Worm (Caenorhabditis elegans) whole organism, L4 larva: ENCODE data around the gene pyk-2.

Experiments
- D1046.2 ChIP-seq: fragments of 200-800 bp; sonication (Bioruptor generic); IDR thresholded peaks from 2 replicates; pipeline ENCODE4 v1.3.6; 2022; ENCODE audit warnings: missing genetic modification characterization, missing compliant biosample characterization
- F10B5.3 ChIP-seq: sonication (generic microtip); optimal IDR thresholded peaks from 2 replicates; lab custom pipeline; 2016; ENCODE audit warnings: mild to moderate bottlenecking, missing genetic modification characterization, missing compliant biosample characterization
- F37D6.2 ChIP-seq: sonication (generic microtip); optimal IDR thresholded peaks from 2 replicates; lab custom pipeline; 2016; ENCODE audit warnings: mild to moderate bottlenecking, missing genetic modification characterization, missing compliant biosample characterization
- R02D3.7 ChIP-seq: fragments of 150-350 bp; sonication (generic microtip); optimal IDR thresholded peaks from 3 replicates; lab custom pipeline; 2014; ENCODE audit warnings: missing biosample characterization, missing genetic modification characterization
- T26A8.4 ChIP-seq: fragments of 200-800 bp; sonication (Bioruptor generic); IDR thresholded peaks from 2 replicates; pipeline ENCODE4 v1.3.6; 2022; ENCODE audit warnings: missing genetic modification characterization, missing compliant biosample characterization
- Y75B8A.6 ChIP-seq: fragments of 200-800 bp; sonication (Bioruptor generic); IDR thresholded peaks from 2 replicates; pipeline ENCODE4 v1.3.6; 2022; ENCODE audit warnings: missing genetic modification reagents, missing genetic modification characterization, missing compliant biosample characterization
- attf-4 ChIP-seq: sonication (generic microtip); optimal IDR thresholded peaks from 3 replicates; lab custom pipeline; 2017; ENCODE audit warnings: missing biosample characterization, missing genetic modification characterization
- ceh-32 ChIP-seq: sonication (generic microtip); optimal IDR thresholded peaks from 2 replicates; lab custom pipeline; 2016; ENCODE audit warnings: mild to moderate bottlenecking, missing genetic modification characterization, missing compliant biosample characterization; ENCODE audit not compliant: poor library complexity
- ceh-82 ChIP-seq: sonication (generic microtip); optimal IDR thresholded peaks from 2 replicates; lab custom pipeline; 2017; ENCODE audit warnings: missing biosample characterization, missing genetic modification characterization
- daf-16 ChIP-seq, 3 experiments: sonication (generic microtip); optimal IDR thresholded peaks; 2 replicates each; lab custom pipeline; 2016 to 2017; ENCODE audit warnings: missing genetic modification characterization in 3 of 3, missing genetic modification reagents in 3 of 3, mild to moderate bottlenecking in 2 of 3, missing compliant biosample characterization in 2 of 3, missing biosample characterization in 1 of 3, moderate library complexity in 1 of 3
- daf-19 ChIP-seq: fragments of 200-800 bp; sonication (Bioruptor generic); conservative IDR thresholded peaks from 2 replicates; pipeline ENCODE4 v1.3.6; 2022; ENCODE audit warnings: missing genetic modification characterization, missing compliant biosample characterization
- daf-8 ChIP-seq: fragments of 200-800 bp; sonication (Bioruptor generic); IDR thresholded peaks from 2 replicates; pipeline ENCODE4 v1.3.6; 2022; ENCODE audit warnings: missing genetic modification characterization, missing compliant biosample characterization
- dmd-6 ChIP-seq: fragments of 200-800 bp; sonication (Bioruptor generic); IDR thresholded peaks from 2 replicates; pipeline ENCODE4 v1.3.6; 2022; ENCODE audit warnings: missing genetic modification reagents, missing genetic modification characterization, missing compliant biosample characterization
- dmd-8 ChIP-seq: fragments of 200-800 bp; sonication (Bioruptor generic); IDR thresholded peaks from 2 replicates; pipeline ENCODE4 v1.3.6; 2022; ENCODE audit warnings: missing genetic modification characterization, missing compliant biosample characterization
- dmd-9 ChIP-seq: fragments of 200-800 bp; sonication (Bioruptor generic); IDR thresholded peaks from 2 replicates; pipeline ENCODE4 v1.3.6; 2022; ENCODE audit warnings: missing genetic modification reagents, missing genetic modification characterization, missing compliant biosample characterization
- duxl-1 ChIP-seq: sonication (generic microtip); optimal IDR thresholded peaks from 2 replicates; lab custom pipeline; 2016; ENCODE audit warnings: mild to moderate bottlenecking, missing genetic modification characterization, moderate library complexity, missing compliant biosample characterization; ENCODE audit not compliant: poor library complexity
- dve-1 ChIP-seq: sonication (generic microtip); optimal IDR thresholded peaks from 2 replicates; lab custom pipeline; 2017; ENCODE audit warnings: antibody characterized with exemption, mild to moderate bottlenecking, missing genetic modification characterization, missing compliant biosample characterization; ENCODE audit not compliant: insufficient read depth
- egl-27 ChIP-seq: sonication (generic microtip); optimal IDR thresholded peaks from 3 replicates; lab custom pipeline; 2017; ENCODE audit warnings: missing biosample characterization, missing genetic modification reagents, missing genetic modification characterization
- fos-1 ChIP-seq: fragments of 150-350 bp; optimal IDR thresholded peaks from 2 replicates; lab custom pipeline; 2014; ENCODE audit warnings: missing biosample characterization, missing genetic modification characterization
- hif-1 ChIP-seq, 2 experiments: sonication (generic microtip); optimal IDR thresholded peaks; 2 replicates each; lab custom pipeline; 2016 to 2017; ENCODE audit warnings: missing compliant biosample characterization in 2 of 2, missing genetic modification characterization in 2 of 2, missing genetic modification reagents in 2 of 2, missing genotype in 2 of 2, mild to moderate bottlenecking in 1 of 2
- hlh-30 ChIP-seq: sonication (generic microtip); optimal IDR thresholded peaks from 2 replicates; lab custom pipeline; 2017; ENCODE audit warnings: antibody characterized with exemption, mild to moderate bottlenecking, missing genetic modification characterization, missing compliant biosample characterization; ENCODE audit not compliant: insufficient read depth
- lin-29 ChIP-seq: fragments of 200-800 bp; sonication (Bioruptor generic); IDR thresholded peaks from 2 replicates; pipeline ENCODE4 v1.3.6; 2022; ENCODE audit warnings: missing genetic modification reagents, missing genetic modification characterization, missing compliant biosample characterization
- lin-39 ChIP-seq: fragments of 150-350 bp; optimal IDR thresholded peaks from 2 replicates; lab custom pipeline; 2014; ENCODE audit warnings: missing biosample characterization, missing genetic modification reagents, missing genetic modification characterization
- lir-3 ChIP-seq: sonication (generic microtip); optimal IDR thresholded peaks from 2 replicates; lab custom pipeline; 2016; ENCODE audit warnings: mild to moderate bottlenecking, missing genetic modification characterization, missing compliant biosample characterization
- lsy-2 ChIP-seq, 2 experiments: fragments of 150-350 bp in 1 of 2; sonication (generic microtip) in 1 of 2; optimal IDR thresholded peaks; 2 replicates each; lab custom pipeline; 2014 to 2017; ENCODE audit warnings: missing biosample characterization in 2 of 2, missing genetic modification characterization in 2 of 2
- madf-5 ChIP-seq, 2 experiments: fragments of 200-800 bp; sonication (Bioruptor generic); IDR thresholded peaks; 2 replicates each; pipeline ENCODE4 v1.3.6; 2022; ENCODE audit warnings: missing compliant biosample characterization in 2 of 2, missing genetic modification characterization in 2 of 2
- madf-9 ChIP-seq: fragments of 200-800 bp; sonication (Bioruptor generic); conservative IDR thresholded peaks from 2 replicates; pipeline ENCODE4 v1.3.6; 2022; ENCODE audit warnings: missing genetic modification reagents, missing genetic modification characterization, missing compliant biosample characterization
- mdt-29 ChIP-seq: fragments of 200-800 bp; sonication (Bioruptor generic); IDR thresholded peaks from 2 replicates; pipeline ENCODE4 v1.3.6; 2022; ENCODE audit warnings: missing genetic modification reagents, missing genetic modification characterization, missing compliant biosample characterization
- mep-1 ChIP-seq: fragments of 150-350 bp; sonication (generic microtip); optimal IDR thresholded peaks from 3 replicates; lab custom pipeline; 2014; ENCODE audit warnings: missing biosample characterization, missing genetic modification characterization
- mes-2 ChIP-seq: sonication (generic microtip); optimal IDR thresholded peaks from 2 replicates; lab custom pipeline; 2016; ENCODE audit warnings: missing genotype, mild to moderate bottlenecking, missing genetic modification characterization, missing compliant biosample characterization; ENCODE audit not compliant: poor library complexity, severe bottlenecking
- nhr-102 ChIP-seq: sonication (generic microtip); optimal IDR thresholded peaks from 2 replicates; lab custom pipeline; 2016; ENCODE audit warnings: mild to moderate bottlenecking, missing genetic modification characterization, moderate library complexity, missing compliant biosample characterization
- nhr-11 ChIP-seq: fragments of 150-350 bp; optimal IDR thresholded peaks from 2 replicates; lab custom pipeline; 2014; ENCODE audit warnings: missing biosample characterization, missing genetic modification characterization
- nhr-25 ChIP-seq: sonication (generic microtip); optimal IDR thresholded peaks from 2 replicates; lab custom pipeline; 2017; ENCODE audit warnings: missing genetic modification characterization, mild to moderate bottlenecking, missing compliant biosample characterization, antibody characterized with exemption, moderate library complexity, borderline replicate concordance; ENCODE audit not compliant: insufficient read depth
- nhr-28 ChIP-seq: fragments of 150-350 bp; optimal IDR thresholded peaks from 2 replicates; lab custom pipeline; 2014; ENCODE audit warnings: missing biosample characterization, missing genetic modification characterization
- nhr-41 ChIP-seq: fragments of 200-800 bp; sonication (Bioruptor generic); IDR thresholded peaks from 2 replicates; pipeline ENCODE4 v1.3.6; 2022; ENCODE audit warnings: missing genetic modification reagents, missing genetic modification characterization, missing compliant biosample characterization
- nhr-48 ChIP-seq: sonication (generic microtip); optimal IDR thresholded peaks from 2 replicates; lab custom pipeline; 2016; ENCODE audit warnings: mild to moderate bottlenecking, missing genetic modification characterization, missing compliant biosample characterization
- nhr-77 ChIP-seq: fragments of 150-350 bp; optimal IDR thresholded peaks from 2 replicates; lab custom pipeline; 2014; ENCODE audit warnings: missing biosample characterization, missing genetic modification characterization
- pha-4 ChIP-seq, 2 experiments: fragments of 150-350 bp in 1 of 2; fragments of 200-800 bp in 1 of 2; sonication (Bioruptor generic) in 1 of 2; IDR thresholded peaks in 1 of 2; optimal IDR thresholded peaks in 1 of 2; 2 replicates each; pipeline versions ENCODE4 v1.3.6 to Lab custom; 2014 to 2022; ENCODE audit warnings: missing genetic modification characterization in 2 of 2, missing genetic modification reagents in 2 of 2, missing biosample characterization in 1 of 2, missing compliant biosample characterization in 1 of 2
- php-3 ChIP-seq: fragments of 200-800 bp; sonication (Bioruptor generic); IDR thresholded peaks from 2 replicates; pipeline ENCODE4 v1.3.6; 2022; ENCODE audit warnings: missing genetic modification reagents, missing genetic modification characterization, missing compliant biosample characterization
- saeg-2 ChIP-seq: fragments of 200-800 bp; sonication (Bioruptor generic); IDR thresholded peaks from 2 replicates; pipeline ENCODE4 v1.3.6; 2022; ENCODE audit warnings: missing genetic modification reagents, missing genetic modification characterization, missing compliant biosample characterization
- sdz-12 ChIP-seq: fragments of 200-800 bp; sonication (Bioruptor generic); optimal IDR thresholded peaks from 2 replicates; lab custom pipeline; 2018; ENCODE audit warnings: mild to moderate bottlenecking, missing genetic modification characterization, missing compliant biosample characterization
- skn-1 ChIP-seq: fragments of 150-350 bp; optimal IDR thresholded peaks from 2 replicates; lab custom pipeline; 2014; ENCODE audit warnings: missing biosample characterization, missing genetic modification characterization
- snpc-1.2 ChIP-seq: fragments of 200-800 bp; sonication (Bioruptor generic); IDR thresholded peaks from 2 replicates; pipeline ENCODE4 v1.3.6; 2022; ENCODE audit warnings: missing genetic modification reagents, missing genetic modification characterization, missing compliant biosample characterization
- spr-1 ChIP-seq: sonication (generic microtip); optimal IDR thresholded peaks from 2 replicates; lab custom pipeline; 2016; ENCODE audit warnings: mild to moderate bottlenecking, missing genetic modification characterization, missing compliant biosample characterization
- vab-7 ChIP-seq: fragments of 200-800 bp; sonication (Bioruptor generic); IDR thresholded peaks from 2 replicates; pipeline ENCODE4 v1.3.6; 2022; ENCODE audit warnings: missing genetic modification reagents, missing genetic modification characterization, missing compliant biosample characterization
- zag-1 ChIP-seq: fragments of 150-350 bp; optimal IDR thresholded peaks from 2 replicates; lab custom pipeline; 2014; ENCODE audit warnings: missing biosample characterization, missing genetic modification characterization
- zfp-3 ChIP-seq: fragments of 200-800 bp; sonication (Bioruptor generic); conservative IDR thresholded peaks from 2 replicates; pipeline ENCODE4 v1.3.6; 2022; ENCODE audit warnings: missing genetic modification reagents, missing genetic modification characterization, missing compliant biosample characterization
- zip-11 ChIP-seq: fragments of 200-800 bp; sonication (Bioruptor generic); IDR thresholded peaks from 2 replicates; pipeline ENCODE4 v1.3.6; 2022; ENCODE audit warnings: missing genetic modification characterization, missing compliant biosample characterization
- ztf-11 ChIP-seq: fragments of 150-350 bp; optimal IDR thresholded peaks from 2 replicates; lab custom pipeline; 2014; ENCODE audit warnings: missing biosample characterization, missing genetic modification characterization

The pyk-2 gene

ce11 chrIV:10936906-10937540 lies 27.3 kb downstream of the pyk-2 start, which contains the start of gene fic-1:
fic-1 (plus strand) TSS chrIV:10937454.
- TF ChIP-seq spr-1: no peak
- TF ChIP-seq nhr-11: peak; percentile 57
- TF ChIP-seq php-3 (GFP tag; lab: Robert Waterston, UW): no peak
- no peak for TF ChIP-seq pha-4 (GFP tag; IDR thresholded peaks at IDR 0.05; lab: Robert Waterston, UW)
- peak; percentile 88 for TF ChIP-seq pha-4 (tag; optimal IDR thresholded peaks at IDR 0.05; lab: Kevin White, UChicago)
- no peak for TF ChIP-seq snpc-1.2 (GFP tag; lab: Robert Waterston, UW)
- no peak for TF ChIP-seq nhr-102 (tag; lab: Kevin White, UChicago)
- no peak for TF ChIP-seq madf-9 (GFP tag; lab: Robert Waterston, UW)
- TF ChIP-seq ceh-32 (tag; lab: Kevin White, UChicago): no peak
- peak; percentile 41 for TF ChIP-seq mes-2
- no peak for TF ChIP-seq mdt-29 (GFP tag; lab: Robert Waterston, UW)
- TF ChIP-seq R02D3.7 (tag; lab: Kevin White, UChicago): no peak
- TF ChIP-seq daf-19 (GFP tag; lab: Robert Waterston, UW): no peak
- TF ChIP-seq D1046.2: no peak
- TF ChIP-seq fos-1 (tag; lab: Kevin White, UChicago): no peak
- TF ChIP-seq attf-4 (tag; lab: Kevin White, UChicago): no peak
- no peak for TF ChIP-seq T26A8.4 (GFP tag; lab: Robert Waterston, UW)
- no peak for TF ChIP-seq egl-27 (tag; lab: Kevin White, UChicago)
- no peak for TF ChIP-seq nhr-48 (tag; lab: Kevin White, UChicago)
- no peak for TF ChIP-seq daf-8 (GFP tag; lab: Robert Waterston, UW)
- no peak for TF ChIP-seq dmd-8 (GFP tag; lab: Robert Waterston, UW)
- peak; percentile 58 for TF ChIP-seq dmd-6 (GFP tag; lab: Robert Waterston, UW)
- no peak for TF ChIP-seq nhr-41 (GFP tag; lab: Robert Waterston, UW)
- TF ChIP-seq dve-1 (tag; lab: Kevin White, UChicago): peak; percentile 58
- TF ChIP-seq lsy-2 (tag; optimal IDR thresholded peaks at IDR 0.05; lab: Kevin White, UChicago): peak; percentile 32 to 77
- TF ChIP-seq F37D6.2: peak; percentile 28
- TF ChIP-seq skn-1: no peak
- no peak for TF ChIP-seq lin-29 (GFP tag; lab: Robert Waterston, UW)
- TF ChIP-seq nhr-28: peak; percentile 14
- no peak for TF ChIP-seq lir-3 (tag; lab: Kevin White, UChicago)
- no peak for TF ChIP-seq zag-1 (tag; lab: Kevin White, UChicago)
- TF ChIP-seq duxl-1 (tag; lab: Kevin White, UChicago): no peak
- peak; percentile 68 for TF ChIP-seq mep-1 (tag; lab: Kevin White, UChicago)
- TF ChIP-seq madf-5 (GFP tag; IDR thresholded peaks at IDR 0.05; lab: Robert Waterston, UW): no peak
- no peak for TF ChIP-seq nhr-25 (tag; lab: Kevin White, UChicago)
- no peak for TF ChIP-seq lin-39 (tag; lab: Kevin White, UChicago)
- TF ChIP-seq ztf-11 (tag; lab: Kevin White, UChicago): no peak
- TF ChIP-seq ceh-82 (tag; lab: Kevin White, UChicago): no peak
- TF ChIP-seq sdz-12: no peak
- TF ChIP-seq Y75B8A.6 (GFP tag; lab: Robert Waterston, UW): no peak
- TF ChIP-seq hif-1 (tag; optimal IDR thresholded peaks at IDR 0.05; lab: Kevin White, UChicago): peak in 1 of 2 experiments; percentile 26
- TF ChIP-seq nhr-77 (tag; lab: Kevin White, UChicago): no peak
- TF ChIP-seq zip-11: no peak
- peak; percentile 93 for TF ChIP-seq hlh-30
- peak in 1 of 2 experiments; percentile 26 for TF ChIP-seq daf-16 (GFP tag; optimal IDR thresholded peaks at IDR 0.05; lab: Kevin White, UChicago)
- TF ChIP-seq daf-16 (tag; optimal IDR thresholded peaks at IDR 0.05; lab: Kevin White, UChicago): peak; percentile 94
- TF ChIP-seq F10B5.3 (tag; lab: Kevin White, UChicago): no peak
- TF ChIP-seq saeg-2 (GFP tag; lab: Robert Waterston, UW): no peak
- no peak for TF ChIP-seq dmd-9 (GFP tag; lab: Robert Waterston, UW)
- no peak for TF ChIP-seq zfp-3 (GFP tag; lab: Robert Waterston, UW)
- TF ChIP-seq vab-7 (GFP tag; lab: Robert Waterston, UW): no peak
